Fruit fly (Drosophila melanogaster) whole organism, embryonic: ENCODE measurements around the gene wap.

ENCODE experiments used
- B-H2 ChIP-seq: fragments of 200-800 bp; sonication (Bioruptor generic); optimal IDR thresholded peaks from 2 replicates; lab custom pipeline; 2018; ENCODE audit warnings: missing biosample characterization, mild to moderate bottlenecking, missing genetic modification characterization
- Bteb2 ChIP-seq: fragments of 200-800 bp; sonication (Bioruptor generic); optimal IDR thresholded peaks from 2 replicates; lab custom pipeline; 2016; ENCODE audit warnings: missing biosample characterization, missing genetic modification characterization
- CG10209 ChIP-seq: fragments of 200-800 bp; sonication (Bioruptor generic); optimal IDR thresholded peaks from 3 replicates; lab custom pipeline; 2017; ENCODE audit warnings: missing biosample characterization, mild to moderate bottlenecking, missing genetic modification characterization, missing genetic modification reagents
- CG10959 ChIP-seq: fragments of 200-800 bp; sonication (Bioruptor generic); IDR thresholded peaks from 2 replicates; pipeline ENCODE4 v1.3.6; 2022; ENCODE audit warnings: missing biosample characterization, missing genetic modification characterization
- CG12744 ChIP-seq: fragments of 200-800 bp; sonication (Bioruptor generic); optimal IDR thresholded peaks from 2 replicates; lab custom pipeline; 2016; ENCODE audit warnings: missing biosample characterization, missing genetic modification characterization
- CG13123 ChIP-seq: fragments of 200-800 bp; sonication (Bioruptor generic); optimal IDR thresholded peaks from 2 replicates; lab custom pipeline; 2016; ENCODE audit warnings: missing biosample characterization, missing genetic modification characterization
- CG13296 ChIP-seq: fragments of 200-800 bp; sonication (Bioruptor generic); optimal IDR thresholded peaks from 3 replicates; lab custom pipeline; 2018; ENCODE audit warnings: missing biosample characterization, mild to moderate bottlenecking, missing genetic modification characterization
- CG14014 ChIP-seq: fragments of 200-800 bp; sonication (Bioruptor generic); IDR thresholded peaks from 2 replicates; pipeline ENCODE4 v1.3.6; 2022; ENCODE audit warnings: missing biosample characterization, missing genetic modification characterization
- CG15479 ChIP-seq: fragments of 200-800 bp; sonication (Bioruptor generic); optimal IDR thresholded peaks from 3 replicates; lab custom pipeline; 2019; ENCODE audit warnings: missing biosample characterization, mild to moderate bottlenecking, missing genetic modification characterization, moderate library complexity
- CG16813 ChIP-seq: fragments of 200-800 bp; sonication (Bioruptor generic); IDR thresholded peaks from 3 replicates; pipeline ENCODE4 v1.3.6; 2022; ENCODE audit warnings: missing biosample characterization, missing genetic modification characterization; ENCODE audit not compliant: partially characterized antibody
- CG16815 ChIP-seq: fragments of 200-800 bp; sonication (Bioruptor generic); optimal IDR thresholded peaks from 3 replicates; lab custom pipeline; 2017; ENCODE audit warnings: missing biosample characterization, mild to moderate bottlenecking, missing genetic modification characterization
- CG17328 ChIP-seq: fragments of 200-800 bp; sonication (Bioruptor generic); IDR thresholded peaks from 2 replicates; pipeline ENCODE4 v1.3.6; 2022; ENCODE audit warnings: missing biosample characterization, missing genetic modification characterization
- CG17359 ChIP-seq: fragments of 200-800 bp; sonication (Bioruptor generic); optimal IDR thresholded peaks from 3 replicates; lab custom pipeline; 2018; ENCODE audit warnings: missing biosample characterization, mild to moderate bottlenecking, missing genetic modification characterization, moderate library complexity
- CG2678 ChIP-seq: fragments of 200-800 bp; sonication (Bioruptor generic); optimal IDR thresholded peaks from 3 replicates; lab custom pipeline; 2019; ENCODE audit warnings: missing biosample characterization, mild to moderate bottlenecking, missing genetic modification characterization, moderate library complexity
- CG2889 ChIP-seq: fragments of 200-800 bp; sonication (Bioruptor generic); IDR thresholded peaks from 3 replicates; pipeline ENCODE4 v1.3.6; 2022; ENCODE audit warnings: missing biosample characterization, missing genetic modification characterization
- CG3065 ChIP-seq: fragments of 200-800 bp; sonication (Bioruptor generic); optimal IDR thresholded peaks from 2 replicates; lab custom pipeline; 2016; ENCODE audit warnings: missing biosample characterization, missing genetic modification characterization
- CG32772 ChIP-seq: fragments of 200-800 bp; sonication (Bioruptor generic); IDR thresholded peaks from 2 replicates; pipeline ENCODE4 v1.3.6; 2022; ENCODE audit warnings: missing biosample characterization, missing genetic modification characterization
- CG33213 ChIP-seq: fragments of 200-800 bp; sonication (Bioruptor generic); optimal IDR thresholded peaks from 3 replicates; lab custom pipeline; 2016; ENCODE audit warnings: missing biosample characterization, missing genetic modification characterization
- CG6683 ChIP-seq: fragments of 200-800 bp; sonication (Bioruptor generic); optimal IDR thresholded peaks from 2 replicates; lab custom pipeline; 2017; ENCODE audit warnings: missing biosample characterization, mild to moderate bottlenecking, missing genetic modification characterization, missing genetic modification reagents
- CG6689 ChIP-seq: fragments of 200-800 bp; sonication (Bioruptor generic); IDR thresholded peaks from 2 replicates; pipeline ENCODE4 v1.3.6; 2022; ENCODE audit warnings: missing biosample characterization, missing genetic modification characterization
- CG6813 ChIP-seq: fragments of 200-800 bp; sonication (Bioruptor generic); optimal IDR thresholded peaks from 2 replicates; lab custom pipeline; 2017; ENCODE audit warnings: missing biosample characterization, missing genetic modification characterization, mild to moderate bottlenecking, moderate library complexity, missing genetic modification reagents
- CG7745 ChIP-seq: fragments of 200-800 bp; sonication (Bioruptor generic); optimal IDR thresholded peaks from 2 replicates; lab custom pipeline; 2018; ENCODE audit warnings: missing biosample characterization, mild to moderate bottlenecking, missing genetic modification characterization, moderate library complexity
- CG8290 ChIP-seq, 3 experiments: fragments of 200-800 bp; sonication (Bioruptor generic); optimal IDR thresholded peaks; 2 replicates each; lab custom pipeline; 2016 to 2019; ENCODE audit warnings: missing biosample characterization in 3 of 3, missing genetic modification characterization in 3 of 3, mild to moderate bottlenecking in 2 of 3, moderate library complexity in 1 of 3
- CG8944 ChIP-seq: fragments of 200-800 bp; sonication (Bioruptor generic); optimal IDR thresholded peaks from 3 replicates; lab custom pipeline; 2016; ENCODE audit warnings: missing biosample characterization, missing genetic modification characterization
- D19A ChIP-seq: fragments of 200-800 bp; optimal IDR thresholded peaks from 3 replicates; lab custom pipeline; 2019; ENCODE audit warnings: missing biosample characterization, mild to moderate bottlenecking, missing genetic modification characterization, moderate library complexity
- E2f2 ChIP-seq: fragments of 200-800 bp; sonication (Bioruptor generic); IDR thresholded peaks from 2 replicates; pipeline ENCODE4 v1.3.6; 2022; ENCODE audit warnings: missing biosample characterization, missing genetic modification characterization
- ERR ChIP-seq: fragments of 200-800 bp; sonication (Bioruptor generic); optimal IDR thresholded peaks from 2 replicates; lab custom pipeline; 2016; ENCODE audit warnings: missing biosample characterization, missing genetic modification characterization
- Fer3 ChIP-seq: fragments of 200-800 bp; sonication (Bioruptor generic); optimal IDR thresholded peaks from 2 replicates; lab custom pipeline; 2018; ENCODE audit warnings: missing biosample characterization, mild to moderate bottlenecking, missing genetic modification characterization, moderate library complexity
- HLH3B ChIP-seq: fragments of 200-800 bp; sonication (Bioruptor generic); IDR thresholded peaks from 2 replicates; pipeline ENCODE4 v1.3.6; 2022; ENCODE audit warnings: missing biosample characterization, missing genetic modification characterization
- Hr39 ChIP-seq: fragments of >200 bp; optimal IDR thresholded peaks from 2 replicates; lab custom pipeline; 2017
- Oli ChIP-seq: fragments of 200-800 bp; sonication (Bioruptor generic); optimal IDR thresholded peaks from 2 replicates; lab custom pipeline; 2018; ENCODE audit warnings: missing biosample characterization, mild to moderate bottlenecking, missing genetic modification characterization, moderate library complexity
- PHDP ChIP-seq: fragments of 200-800 bp; sonication (Bioruptor generic); optimal IDR thresholded peaks from 3 replicates; lab custom pipeline; 2018; ENCODE audit warnings: missing biosample characterization, mild to moderate bottlenecking, missing genetic modification characterization, moderate library complexity
- abd-A ChIP-seq: fragments of 200-800 bp; sonication (Bioruptor generic); optimal IDR thresholded peaks from 3 replicates; lab custom pipeline; 2019; ENCODE audit warnings: missing biosample characterization, mild to moderate bottlenecking, missing genetic modification characterization, moderate library complexity
- al ChIP-seq: fragments of 200-800 bp; sonication (Bioruptor generic); IDR thresholded peaks from 2 replicates; pipeline ENCODE4 v1.3.6; 2022; ENCODE audit warnings: missing biosample characterization, missing genetic modification characterization
- ap ChIP-seq: fragments of 200-800 bp; sonication (Bioruptor generic); IDR thresholded peaks from 2 replicates; pipeline ENCODE4 v1.3.6; 2022; ENCODE audit warnings: missing biosample characterization, missing genetic modification characterization
- ara ChIP-seq: fragments of 200-800 bp; sonication (Bioruptor generic); IDR thresholded peaks from 2 replicates; pipeline ENCODE4 v1.3.6; 2022; ENCODE audit warnings: missing biosample characterization, missing genetic modification characterization
- bigmax ChIP-seq: fragments of 200-800 bp; sonication (Bioruptor generic); optimal IDR thresholded peaks from 2 replicates; lab custom pipeline; 2018; ENCODE audit warnings: missing biosample characterization, mild to moderate bottlenecking, missing genetic modification characterization
- br ChIP-seq: fragments of >200 bp; optimal IDR thresholded peaks from 2 replicates; lab custom pipeline; 2017
- cg ChIP-seq: fragments of 200-800 bp; sonication (Bioruptor generic); optimal IDR thresholded peaks from 3 replicates; lab custom pipeline; 2019; ENCODE audit warnings: missing biosample characterization, mild to moderate bottlenecking, missing genetic modification characterization, moderate library complexity
- disco-r ChIP-seq: fragments of 200-800 bp; sonication (Bioruptor generic); optimal IDR thresholded peaks from 2 replicates; lab custom pipeline; 2016; ENCODE audit warnings: missing biosample characterization, missing genetic modification characterization
- ind ChIP-seq: fragments of 200-800 bp; sonication (Bioruptor generic); optimal IDR thresholded peaks from 3 replicates; lab custom pipeline; 2016; ENCODE audit warnings: missing biosample characterization, missing genetic modification characterization
- insv ChIP-seq, 2 experiments: fragments of 200-800 bp; sonication (Bioruptor generic); optimal IDR thresholded peaks; 3 replicates each; lab custom pipeline; 2016 to 2018; ENCODE audit warnings: missing biosample characterization in 2 of 2, missing genetic modification characterization in 2 of 2
- jing ChIP-seq: fragments of 200-800 bp; sonication (Bioruptor generic); optimal IDR thresholded peaks from 2 replicates; lab custom pipeline; 2018; ENCODE audit warnings: missing biosample characterization, mild to moderate bottlenecking, missing genetic modification characterization
- nmo ChIP-seq: fragments of 200-800 bp; sonication (Bioruptor generic); optimal IDR thresholded peaks from 2 replicates; lab custom pipeline; 2018; ENCODE audit warnings: missing biosample characterization, mild to moderate bottlenecking, missing genetic modification characterization, moderate library complexity
- salm ChIP-seq: fragments of 200-800 bp; sonication (Bioruptor generic); optimal IDR thresholded peaks from 2 replicates; lab custom pipeline; 2018; ENCODE audit warnings: missing biosample characterization, mild to moderate bottlenecking, missing genetic modification characterization
- sc ChIP-seq, 3 experiments: fragments of >200 bp in 2 of 3; fragments of 200-800 bp in 1 of 3; sonication (Bioruptor generic) in 1 of 3; optimal IDR thresholded peaks; 2 replicates in 2 of 3; 3 replicates in 1 of 3; lab custom pipeline; 2017; ENCODE audit warnings: mild to moderate bottlenecking in 1 of 3, missing biosample characterization in 1 of 3, missing genetic modification characterization in 1 of 3, missing genetic modification reagents in 1 of 3
- seq ChIP-seq: fragments of 200-800 bp; sonication (Bioruptor generic); IDR thresholded peaks from 2 replicates; pipeline ENCODE4 v1.3.6; 2022; ENCODE audit warnings: missing biosample characterization, missing genetic modification characterization
- tio ChIP-seq: fragments of 200-800 bp; sonication (Bioruptor generic); optimal IDR thresholded peaks from 2 replicates; lab custom pipeline; 2017; ENCODE audit warnings: missing biosample characterization, missing genetic modification characterization, inconsistent platforms
- wek ChIP-seq: fragments of 200-800 bp; sonication (Bioruptor generic); optimal IDR thresholded peaks from 3 replicates; lab custom pipeline; 2018; ENCODE audit warnings: missing biosample characterization, mild to moderate bottlenecking, missing genetic modification characterization, moderate library complexity

wap gene

dm6 chrX:22491028-22491769, 36.0 kb upstream of the wap start (continued):
- TF ChIP-seq CG33213 (no peak), salm (tag; lab: Kevin White, UChicago) (no peak), CG13123 (GFP tag; lab: Kevin White, UChicago) (peak; percentile 6), CG8290 (GFP tag; optimal IDR thresholded peaks at IDR 0.05; lab: Kevin White, UChicago) (no peak), CG8290 (tag; optimal IDR thresholded peaks at IDR 0.05; lab: Kevin White, UChicago) (no peak), CG8944 (GFP tag; lab: Kevin White, UChicago) (no peak), ERR (no peak), nmo (peak; percentile 85), CG13296 (GFP tag; lab: Kevin White, UChicago) (peak; percentile 12), CG7745 (tag; lab: Kevin White, UChicago) (no peak), cg (GFP tag; lab: Kevin White, UChicago) (no peak), CG16813 (GFP tag; lab: Robert Waterston, UW) (no peak), seq (GFP tag; lab: Robert Waterston, UW) (no peak), Bteb2 (GFP tag; lab: Kevin White, UChicago) (no peak), Oli (tag; lab: Kevin White, UChicago) (peak; percentile 84), CG2889 (no peak), B-H2 (GFP tag; lab: Kevin White, UChicago) (no peak), br (lab: Kevin White, UChicago) (no peak), HLH3B (GFP tag; lab: Robert Waterston, UW) (no peak; the same call in 1 of the 2 replicates), CG10959 (GFP tag; lab: Robert Waterston, UW) (no peak), CG17359 (tag; lab: Kevin White, UChicago) (peak; percentile 51), ara (no peak), CG32772 (GFP tag; lab: Robert Waterston, UW) (no peak), sc (optimal IDR thresholded peaks at IDR 0.05; lab: Kevin White, UChicago) (no peak), sc (GFP tag; optimal IDR thresholded peaks at IDR 0.05; lab: Kevin White, UChicago) (peak; percentile 47), wek (GFP tag; lab: Kevin White, UChicago) (no peak), CG6813 (GFP tag; lab: Kevin White, UChicago) (peak; percentile 39), D19A (tag; lab: Kevin White, UChicago) (peak; percentile 62), tio (peak; percentile 82), CG15479 (GFP tag; lab: Kevin White, UChicago) (no peak), CG14014 (GFP tag; lab: Robert Waterston, UW) (no peak), Hr39 (lab: Kevin White, UChicago) (no peak), al (GFP tag; lab: Robert Waterston, UW) (no peak), CG3065 (GFP tag; lab: Kevin White, UChicago) (no peak), CG6689 (GFP tag; lab: Robert Waterston, UW) (peak; percentile 33; the same call in 1 of the 2 replicates), CG12744 (GFP tag; lab: Kevin White, UChicago) (no peak), abd-A (tag; lab: Kevin White, UChicago) (no peak), Fer3 (tag; lab: Kevin White, UChicago) (peak; percentile 38), ind (peak; percentile 59), bigmax (GFP tag; lab: Kevin White, UChicago) (no peak), CG16815 (GFP tag; lab: Kevin White, UChicago) (peak; percentile 41), CG17328 (GFP tag; lab: Robert Waterston, UW) (no peak), E2f2 (GFP tag; lab: Robert Waterston, UW) (no peak), CG6683 (GFP tag; lab: Kevin White, UChicago) (peak; percentile 23), CG2678 (tag; lab: Kevin White, UChicago) (peak; percentile 86), CG10209 (GFP tag; lab: Kevin White, UChicago) (peak; percentile 73), disco-r (no peak), insv (GFP tag; optimal IDR thresholded peaks at IDR 0.05; lab: Kevin White, UChicago) (no peak), ap (GFP tag; lab: Robert Waterston, UW) (no peak), PHDP (tag; lab: Kevin White, UChicago) (peak; percentile 40), jing (GFP tag; lab: Kevin White, UChicago) (peak; percentile 22)
